Fruit fly (Drosophila melanogaster) whole organism, embryonic: ENCODE measurements around the gene PGRP-LF.

Experiments
- Antp ChIP-seq: fragments of 200-800 bp; sonication (Bioruptor generic); optimal IDR thresholded peaks from 3 replicates; lab custom pipeline; 2016; ENCODE audit warnings: missing biosample characterization, missing genetic modification characterization
- Atf-2 ChIP-seq: fragments of 200-800 bp; sonication (Bioruptor generic); optimal IDR thresholded peaks from 2 replicates; lab custom pipeline; 2016; ENCODE audit warnings: missing biosample characterization, missing genetic modification characterization
- Atf6 ChIP-seq: fragments of 200-800 bp; sonication (Bioruptor generic); IDR thresholded peaks from 2 replicates; pipeline ENCODE4 v1.3.6; 2022; ENCODE audit warnings: missing biosample characterization, missing genetic modification characterization
- CG11247 ChIP-seq: fragments of 200-800 bp; sonication (Bioruptor generic); IDR thresholded peaks from 2 replicates; pipeline ENCODE4 v1.3.6; 2022; ENCODE audit warnings: missing biosample characterization, missing genetic modification characterization
- CG13296 ChIP-seq: fragments of 200-800 bp; sonication (Bioruptor generic); optimal IDR thresholded peaks from 3 replicates; lab custom pipeline; 2018; ENCODE audit warnings: missing biosample characterization, mild to moderate bottlenecking, missing genetic modification characterization
- CG1603 ChIP-seq: fragments of 200-800 bp; sonication (Bioruptor generic); optimal IDR thresholded peaks from 2 replicates; lab custom pipeline; 2019; ENCODE audit warnings: missing biosample characterization, mild to moderate bottlenecking, missing genetic modification characterization, moderate library complexity
- CG17385 ChIP-seq: fragments of 200-800 bp; sonication (Bioruptor generic); optimal IDR thresholded peaks from 3 replicates; lab custom pipeline; 2018; ENCODE audit warnings: missing biosample characterization, mild to moderate bottlenecking, missing genetic modification characterization
- CG17568 ChIP-seq: fragments of 200-800 bp; sonication (Bioruptor generic); optimal IDR thresholded peaks from 2 replicates; lab custom pipeline; 2018; ENCODE audit warnings: missing biosample characterization, mild to moderate bottlenecking, missing genetic modification characterization, moderate library complexity
- CG18262 ChIP-seq: fragments of 200-800 bp; optimal IDR thresholded peaks from 3 replicates; lab custom pipeline; 2019; ENCODE audit warnings: missing biosample characterization, mild to moderate bottlenecking, missing genetic modification characterization, moderate library complexity
- CG2712 ChIP-seq: fragments of 200-800 bp; optimal IDR thresholded peaks from 3 replicates; lab custom pipeline; 2019; ENCODE audit warnings: missing biosample characterization, mild to moderate bottlenecking, missing genetic modification characterization, moderate library complexity
- CG31224 ChIP-seq: fragments of 200-800 bp; sonication (Bioruptor generic); IDR thresholded peaks from 2 replicates; pipeline ENCODE4 v1.3.6; 2022; ENCODE audit warnings: missing biosample characterization, missing genetic modification characterization
- CG32532 ChIP-seq: fragments of 200-800 bp; sonication (Bioruptor generic); IDR thresholded peaks from 2 replicates; pipeline ENCODE4 v1.3.6; 2022; ENCODE audit warnings: missing biosample characterization, missing genetic modification characterization
- CG33213 ChIP-seq: fragments of 200-800 bp; sonication (Bioruptor generic); optimal IDR thresholded peaks from 3 replicates; lab custom pipeline; 2016; ENCODE audit warnings: missing biosample characterization, missing genetic modification characterization
- CG4360 ChIP-seq: fragments of 200-800 bp; sonication (Bioruptor generic); IDR thresholded peaks from 2 replicates; pipeline ENCODE4 v1.3.6; 2022; ENCODE audit warnings: missing biosample characterization, missing genetic modification characterization
- CG6272 ChIP-seq: fragments of 200-800 bp; sonication (Bioruptor generic); IDR thresholded peaks from 2 replicates; pipeline ENCODE4 v1.3.6; 2022; ENCODE audit warnings: missing biosample characterization, missing genetic modification characterization
- CG7745 ChIP-seq: fragments of 200-800 bp; sonication (Bioruptor generic); optimal IDR thresholded peaks from 2 replicates; lab custom pipeline; 2018; ENCODE audit warnings: missing biosample characterization, mild to moderate bottlenecking, missing genetic modification characterization, moderate library complexity
- CHES-1-like ChIP-seq: fragments of 200-800 bp; sonication (Bioruptor generic); optimal IDR thresholded peaks from 2 replicates; lab custom pipeline; 2016; ENCODE audit warnings: missing biosample characterization, missing genetic modification characterization
- CTCF ChIP-seq: fragments of 200-800 bp; sonication (Bioruptor generic); optimal IDR thresholded peaks from 2 replicates; lab custom pipeline; 2017; ENCODE audit warnings: missing biosample characterization, mild to moderate bottlenecking, missing genetic modification characterization, moderate library complexity
- Dbx ChIP-seq: fragments of 200-800 bp; sonication (Bioruptor generic); IDR thresholded peaks from 3 replicates; pipeline ENCODE4 v1.3.6; 2022; ENCODE audit warnings: missing biosample characterization, missing genetic modification characterization
- Dref ChIP-seq: fragments of 200-800 bp; sonication (Bioruptor generic); IDR thresholded peaks from 2 replicates; pipeline ENCODE4 v1.3.6; 2022; ENCODE audit warnings: missing biosample characterization, missing genetic modification characterization
- Eip74EF ChIP-seq, 2 experiments: fragments of 200-800 bp in 1 of 2; fragments of >200 bp in 1 of 2; sonication (Bioruptor generic) in 1 of 2; optimal IDR thresholded peaks; 2 replicates each; lab custom pipeline; 2017 to 2019; ENCODE audit warnings: missing biosample characterization in 2 of 2, missing genetic modification characterization in 2 of 2, mild to moderate bottlenecking in 1 of 2, moderate library complexity in 1 of 2
- Fer2 ChIP-seq: fragments of 200-800 bp; sonication (Bioruptor generic); optimal IDR thresholded peaks from 2 replicates; lab custom pipeline; 2018; ENCODE audit warnings: missing biosample characterization, mild to moderate bottlenecking, missing genetic modification characterization, moderate library complexity
- GATAe ChIP-seq: fragments of 200-800 bp; sonication (Bioruptor generic); conservative IDR thresholded peaks from 2 replicates; pipeline ENCODE4 v1.3.6; 2022; ENCODE audit warnings: missing biosample characterization, missing genetic modification characterization
- Hr51 ChIP-seq, 2 experiments: fragments of 200-800 bp; sonication (Bioruptor generic); optimal IDR thresholded peaks; 2 replicates in 1 of 2; 3 replicates in 1 of 2; lab custom pipeline; 2016 to 2018; ENCODE audit warnings: missing biosample characterization in 2 of 2, missing genetic modification characterization in 2 of 2, mild to moderate bottlenecking in 1 of 2, moderate library complexity in 1 of 2
- Lim3 ChIP-seq: fragments of 200-800 bp; sonication (Bioruptor generic); IDR thresholded peaks from 2 replicates; pipeline ENCODE4 v1.3.6; 2022; ENCODE audit warnings: missing biosample characterization, missing genetic modification characterization
- Optix ChIP-seq: fragments of 200-800 bp; sonication (Bioruptor generic); IDR thresholded peaks from 3 replicates; pipeline ENCODE4 v1.3.6; 2022; ENCODE audit warnings: missing biosample characterization, missing genetic modification characterization
- Pdp1 ChIP-seq, 2 experiments: fragments of 200-800 bp; sonication (Bioruptor generic); optimal IDR thresholded peaks; 3 replicates each; lab custom pipeline; 2016; ENCODE audit warnings: missing biosample characterization in 2 of 2, missing genetic modification characterization in 2 of 2, mild to moderate bottlenecking in 1 of 2, moderate library complexity in 1 of 2
- Poxn ChIP-seq: fragments of 200-800 bp; sonication (Bioruptor generic); IDR thresholded peaks from 2 replicates; pipeline ENCODE4 v1.3.6; 2022; ENCODE audit warnings: missing biosample characterization, missing genetic modification characterization
- Ptx1 ChIP-seq: fragments of 200-800 bp; sonication (Bioruptor generic); IDR thresholded peaks from 2 replicates; pipeline ENCODE4 v1.3.6; 2022; ENCODE audit warnings: missing biosample characterization, missing genetic modification characterization
- Sin3A ChIP-seq: fragments of >200 bp; optimal IDR thresholded peaks from 2 replicates; lab custom pipeline; 2018
- Vsx1 ChIP-seq: fragments of 200-800 bp; sonication (Bioruptor generic); optimal IDR thresholded peaks from 2 replicates; lab custom pipeline; 2017; ENCODE audit warnings: missing biosample characterization, mild to moderate bottlenecking, missing genetic modification characterization, missing genetic modification reagents
- Xrp1 ChIP-seq: fragments of 200-800 bp; sonication (Bioruptor generic); IDR thresholded peaks from 2 replicates; pipeline ENCODE4 v1.3.6; 2022; ENCODE audit warnings: missing biosample characterization, missing genetic modification characterization
- ap ChIP-seq: fragments of 200-800 bp; sonication (Bioruptor generic); IDR thresholded peaks from 2 replicates; pipeline ENCODE4 v1.3.6; 2022; ENCODE audit warnings: missing biosample characterization, missing genetic modification characterization
- dan ChIP-seq: fragments of 200-800 bp; sonication (Bioruptor generic); IDR thresholded peaks from 2 replicates; pipeline ENCODE4 v1.3.6; 2022; ENCODE audit warnings: missing biosample characterization, missing genetic modification characterization
- dmrt11E ChIP-seq: fragments of 200-800 bp; sonication (Bioruptor generic); optimal IDR thresholded peaks from 3 replicates; lab custom pipeline; 2018; ENCODE audit warnings: missing biosample characterization, mild to moderate bottlenecking, missing genetic modification characterization, moderate library complexity
- dmrt99B ChIP-seq: fragments of 200-800 bp; sonication (Bioruptor generic); optimal IDR thresholded peaks from 2 replicates; lab custom pipeline; 2018; ENCODE audit warnings: missing biosample characterization, mild to moderate bottlenecking, missing genetic modification characterization, moderate library complexity
- grau ChIP-seq: fragments of 200-800 bp; optimal IDR thresholded peaks from 3 replicates; lab custom pipeline; 2019; ENCODE audit warnings: missing biosample characterization, mild to moderate bottlenecking, missing genetic modification characterization, moderate library complexity
- h ChIP-seq: fragments of >200 bp; optimal IDR thresholded peaks from 2 replicates; lab custom pipeline; 2017
- sc ChIP-seq, 3 experiments: fragments of >200 bp in 2 of 3; fragments of 200-800 bp in 1 of 3; sonication (Bioruptor generic) in 1 of 3; optimal IDR thresholded peaks; 2 replicates in 2 of 3; 3 replicates in 1 of 3; lab custom pipeline; 2017; ENCODE audit warnings: mild to moderate bottlenecking in 1 of 3, missing biosample characterization in 1 of 3, missing genetic modification characterization in 1 of 3, missing genetic modification reagents in 1 of 3
- sd ChIP-seq: fragments of 200-800 bp; sonication (Bioruptor generic); optimal IDR thresholded peaks from 3 replicates; lab custom pipeline; 2018; ENCODE audit warnings: missing biosample characterization, mild to moderate bottlenecking, missing genetic modification characterization, moderate library complexity
- sens-2 ChIP-seq: fragments of 200-800 bp; sonication (Bioruptor generic); IDR thresholded peaks from 2 replicates; pipeline ENCODE4 v1.3.6; 2022; ENCODE audit warnings: missing biosample characterization, missing genetic modification characterization
- seq ChIP-seq: fragments of 200-800 bp; sonication (Bioruptor generic); IDR thresholded peaks from 2 replicates; pipeline ENCODE4 v1.3.6; 2022; ENCODE audit warnings: missing biosample characterization, missing genetic modification characterization
- slbo ChIP-seq: fragments of 200-800 bp; sonication (Bioruptor generic); IDR thresholded peaks from 2 replicates; pipeline ENCODE4 v1.3.6; 2022; ENCODE audit warnings: missing biosample characterization, missing genetic modification characterization
- tio ChIP-seq: fragments of 200-800 bp; sonication (Bioruptor generic); optimal IDR thresholded peaks from 2 replicates; lab custom pipeline; 2017; ENCODE audit warnings: missing biosample characterization, missing genetic modification characterization, inconsistent platforms
- tna ChIP-seq: fragments of 200-800 bp; sonication (Bioruptor generic); IDR thresholded peaks from 2 replicates; pipeline ENCODE4 v1.3.6; 2022; ENCODE audit warnings: missing biosample characterization, missing genetic modification characterization; ENCODE audit not compliant: partially characterized antibody
- twi ChIP-seq: fragments of 200-800 bp; optimal IDR thresholded peaks from 2 replicates; lab custom pipeline; 2019; ENCODE audit warnings: missing biosample characterization, mild to moderate bottlenecking, missing genetic modification characterization, moderate library complexity
- tx ChIP-seq: fragments of 200-800 bp; sonication (Bioruptor generic); optimal IDR thresholded peaks from 2 replicates; lab custom pipeline; 2016; ENCODE audit warnings: missing biosample characterization, missing genetic modification characterization
- zen2 ChIP-seq: fragments of 200-800 bp; sonication (Bioruptor generic); IDR thresholded peaks from 3 replicates; pipeline ENCODE4 v1.3.6; 2022; ENCODE audit warnings: missing biosample characterization, missing genetic modification characterization; ENCODE audit not compliant: partially characterized antibody
- zfh1 ChIP-seq: fragments of 200-800 bp; sonication (Bioruptor generic); IDR thresholded peaks from 3 replicates; pipeline ENCODE4 v1.3.6; 2022; ENCODE audit warnings: missing biosample characterization, missing genetic modification characterization

Gene PGRP-LF

DNA sequence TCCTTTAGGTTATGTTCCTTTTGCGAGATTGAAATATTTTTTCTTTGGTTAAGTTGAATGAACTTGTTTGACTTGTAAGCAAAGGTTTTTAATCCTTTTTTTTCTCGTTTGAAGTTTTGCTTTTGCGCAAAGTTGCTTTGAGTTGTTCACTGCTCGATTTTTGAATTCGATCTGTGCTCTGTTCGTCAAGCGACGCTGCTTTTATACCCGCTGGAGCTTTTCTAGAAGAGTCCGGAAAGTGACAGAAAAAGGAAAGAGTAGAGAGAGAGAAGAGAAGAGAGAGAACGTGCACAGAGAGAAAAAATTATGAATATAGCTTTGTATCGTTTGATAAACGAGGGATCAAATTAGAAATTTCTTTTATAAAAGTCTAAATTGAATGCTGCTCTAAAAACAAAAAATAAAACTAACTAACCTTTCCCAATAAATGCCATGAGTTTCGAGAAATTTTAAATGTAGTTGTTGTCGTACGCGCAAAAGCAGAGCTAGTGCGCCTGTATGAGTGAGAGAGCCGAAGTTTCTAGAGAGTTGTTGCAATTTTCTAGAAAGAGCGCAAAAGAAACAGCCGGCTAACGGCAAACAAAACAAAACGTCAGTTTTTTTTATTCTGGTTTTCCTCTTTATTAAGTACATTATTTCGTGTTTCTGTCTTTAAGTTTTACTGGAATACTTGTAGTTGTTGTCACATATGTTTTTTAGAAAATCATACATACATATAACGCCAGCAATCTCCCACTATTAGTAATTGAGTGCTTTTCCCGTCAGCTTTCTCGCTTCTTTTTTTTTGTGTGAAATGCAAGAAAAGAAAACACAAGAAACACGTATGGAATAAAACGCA, 28.0 kb downstream of the PGRP-LF start, which contains the start of gene Hsp26 (continued):
- peak; percentile 72 for TF ChIP-seq CG33213 (GFP tag; lab: Kevin White, UChicago)
- peak; percentile 75 to 82 for TF ChIP-seq Pdp1 (GFP tag; optimal IDR thresholded peaks at IDR 0.05; lab: Kevin White, UChicago)
- TF ChIP-seq zen2 (GFP tag; lab: Robert Waterston, UW): no peak
- TF ChIP-seq sc (optimal IDR thresholded peaks at IDR 0.05; lab: Kevin White, UChicago): no peak
- TF ChIP-seq sc (GFP tag; optimal IDR thresholded peaks at IDR 0.05; lab: Kevin White, UChicago): peak; percentile 72
- TF ChIP-seq Fer2 (tag; lab: Kevin White, UChicago): peak; percentile 31
- TF ChIP-seq grau (tag; lab: Kevin White, UChicago): peak; percentile 84
- TF ChIP-seq Atf-2 (GFP tag; lab: Kevin White, UChicago): peak; percentile 67
- peak in 1 of 2 experiments; percentile 80 for TF ChIP-seq Eip74EF (GFP tag; optimal IDR thresholded peaks at IDR 0.05; lab: Kevin White, UChicago)
- no peak for TF ChIP-seq Lim3
- no peak for TF ChIP-seq h (lab: Kevin White, UChicago)
- peak; percentile 23; the same call in 1 of the 3 replicates for TF ChIP-seq Optix (GFP tag; lab: Robert Waterston, UW)
- no peak for TF ChIP-seq dan (GFP tag; lab: Robert Waterston, UW)
- TF ChIP-seq Ptx1 (GFP tag; lab: Robert Waterston, UW): peak; percentile 87
- TF ChIP-seq Dref: no peak
- peak; percentile 28 for TF ChIP-seq CG7745 (tag; lab: Kevin White, UChicago)
- TF ChIP-seq Dbx (GFP tag; lab: Robert Waterston, UW): peak; percentile 60; the same call in 2 of the 3 replicates
- TF ChIP-seq CG13296: peak; percentile 77
- peak; percentile 68 for TF ChIP-seq CG31224 (GFP tag; lab: Robert Waterston, UW)
- TF ChIP-seq CG6272 (GFP tag; lab: Robert Waterston, UW): peak; percentile 55; the same call in 1 of the 2 replicates
- peak; percentile 62 for TF ChIP-seq CG11247
- TF ChIP-seq Antp (GFP tag; lab: Kevin White, UChicago): peak; percentile 86
- peak; percentile 91 for TF ChIP-seq Xrp1
- peak; percentile 15 for TF ChIP-seq CTCF
- peak; percentile 73 for TF ChIP-seq sens-2 (GFP tag; lab: Robert Waterston, UW)
- peak; percentile 84 for TF ChIP-seq CG17568 (GFP tag; lab: Kevin White, UChicago)
- TF ChIP-seq Atf6 (GFP tag; lab: Robert Waterston, UW): peak; percentile 92
- TF ChIP-seq tna: no peak
- TF ChIP-seq sd (tag; lab: Kevin White, UChicago): peak; percentile 59
- no peak for TF ChIP-seq Sin3A (lab: Kevin White, UChicago)
- peak; percentile 88 for TF ChIP-seq seq (GFP tag; lab: Robert Waterston, UW)
- peak; percentile 86 for TF ChIP-seq CG18262 (tag; lab: Kevin White, UChicago)
- TF ChIP-seq Vsx1: peak; percentile 53
- TF ChIP-seq ap (GFP tag; lab: Robert Waterston, UW): peak; percentile 83
- TF ChIP-seq zfh1: peak; percentile 81
- TF ChIP-seq tx (GFP tag; lab: Kevin White, UChicago): peak; percentile 62
- TF ChIP-seq Poxn: no peak
- peak; percentile 85 for TF ChIP-seq CG17385 (GFP tag; lab: Kevin White, UChicago)
- TF ChIP-seq CG4360 (GFP tag; lab: Robert Waterston, UW): peak; percentile 54
- TF ChIP-seq dmrt99B (tag; lab: Kevin White, UChicago): peak; percentile 85
- TF ChIP-seq slbo (GFP tag; lab: Robert Waterston, UW): peak; percentile 85
- peak; percentile 90 for TF ChIP-seq CG32532 (GFP tag; lab: Robert Waterston, UW)
- TF ChIP-seq dmrt11E (tag; lab: Kevin White, UChicago): peak; percentile 30
- 0 out of 2 replicates have a peak, but pooled peaks have one; percentile 27 for TF ChIP-seq GATAe (GFP tag; lab: Robert Waterston, UW)
- TF ChIP-seq twi (tag; lab: Kevin White, UChicago): peak; percentile 52
- peak; percentile 89 for TF ChIP-seq CG2712 (tag; lab: Kevin White, UChicago)
- peak; percentile 48 to 89 for TF ChIP-seq Hr51 (GFP tag; optimal IDR thresholded peaks at IDR 0.05; lab: Kevin White, UChicago)
- TF ChIP-seq CG1603 (tag; lab: Kevin White, UChicago): peak; percentile 61
- TF ChIP-seq tio: peak; percentile 72
- TF ChIP-seq CHES-1-like (GFP tag; lab: Kevin White, UChicago): peak; percentile 81
